Fruit fly (Drosophila melanogaster) whole organism, embryonic: ENCODE data around the gene CG3104.
A peak's percentile ranks its signal among the peaks of the same experiment; 100 is the strongest.

Experiments used
- Antp ChIP-seq: fragments of 200-800 bp; sonication (Bioruptor generic); optimal IDR thresholded peaks from 3 replicates; lab custom pipeline; 2016; ENCODE audit warnings: missing biosample characterization, missing genetic modification characterization
- Atf3 ChIP-seq: fragments of 200-800 bp; sonication (Bioruptor generic); optimal IDR thresholded peaks from 3 replicates; lab custom pipeline; 2016; ENCODE audit warnings: missing biosample characterization, missing genetic modification characterization
- Awh ChIP-seq: fragments of 200-800 bp; sonication (Bioruptor generic); IDR thresholded peaks from 2 replicates; pipeline ENCODE4, ENCODE4 v1.3.6; 2022; ENCODE audit warnings: missing biosample characterization, missing genetic modification characterization
- CG10654 ChIP-seq: fragments of 200-800 bp; sonication (Bioruptor generic); optimal IDR thresholded peaks from 2 replicates; lab custom pipeline; 2016; ENCODE audit warnings: missing biosample characterization, missing genetic modification characterization
- CG11093 ChIP-seq: fragments of 200-800 bp; sonication (Bioruptor generic); IDR thresholded peaks from 3 replicates; pipeline ENCODE4 v1.3.6; 2022; ENCODE audit warnings: missing biosample characterization, missing genetic modification characterization
- CG12942 ChIP-seq: fragments of 200-800 bp; sonication (Bioruptor generic); optimal IDR thresholded peaks from 3 replicates; lab custom pipeline; 2016; ENCODE audit warnings: missing biosample characterization, missing genetic modification characterization
- CG13287 ChIP-seq: fragments of 200-800 bp; sonication (Bioruptor generic); IDR thresholded peaks from 2 replicates; pipeline ENCODE4 v1.3.6; 2022; ENCODE audit warnings: missing biosample characterization, missing genetic modification characterization; ENCODE audit not compliant: partially characterized antibody
- CG14050 ChIP-seq: fragments of 200-800 bp; sonication (Bioruptor generic); IDR thresholded peaks from 3 replicates; pipeline ENCODE4 v1.3.6; 2022; ENCODE audit warnings: missing biosample characterization, missing genetic modification characterization
- CG17186 ChIP-seq: fragments of 200-800 bp; sonication (Bioruptor generic); optimal IDR thresholded peaks from 3 replicates; lab custom pipeline; 2017; ENCODE audit warnings: missing biosample characterization, missing genetic modification reagents, missing genetic modification characterization
- CG2202 ChIP-seq: fragments of 200-800 bp; sonication (Bioruptor generic); optimal IDR thresholded peaks from 2 replicates; lab custom pipeline; 2018; ENCODE audit warnings: missing biosample characterization, mild to moderate bottlenecking, missing genetic modification characterization
- CG2678 ChIP-seq: fragments of 200-800 bp; sonication (Bioruptor generic); optimal IDR thresholded peaks from 3 replicates; lab custom pipeline; 2019; ENCODE audit warnings: missing biosample characterization, mild to moderate bottlenecking, missing genetic modification characterization, moderate library complexity
- CG34422 ChIP-seq: fragments of 200-800 bp; sonication (Bioruptor generic); IDR thresholded peaks from 3 replicates; pipeline ENCODE4 v1.3.6; 2022; ENCODE audit warnings: missing biosample characterization, missing genetic modification characterization
- CG3995 ChIP-seq: fragments of 200-800 bp; sonication (Bioruptor generic); optimal IDR thresholded peaks from 3 replicates; lab custom pipeline; 2016; ENCODE audit warnings: missing biosample characterization, missing genetic modification characterization
- CG4854 ChIP-seq: fragments of 200-800 bp; sonication (Bioruptor generic); optimal IDR thresholded peaks from 2 replicates; lab custom pipeline; 2016; ENCODE audit warnings: missing biosample characterization, missing genetic modification characterization, inconsistent platforms
- CG5245 ChIP-seq: fragments of 200-800 bp; sonication (Bioruptor generic); optimal IDR thresholded peaks from 3 replicates; lab custom pipeline; 2016; ENCODE audit warnings: missing biosample characterization, missing genetic modification characterization
- CG7928 ChIP-seq: fragments of 200-800 bp; sonication (Bioruptor generic); optimal IDR thresholded peaks from 2 replicates; lab custom pipeline; 2017; ENCODE audit warnings: missing biosample characterization, mild to moderate bottlenecking, missing genetic modification characterization
- CG8478 ChIP-seq: fragments of >200 bp; optimal IDR thresholded peaks from 2 replicates; lab custom pipeline; 2018
- CoRest ChIP-seq: fragments of 200-800 bp; sonication (Bioruptor generic); optimal IDR thresholded peaks from 3 replicates; lab custom pipeline; 2018; ENCODE audit warnings: missing biosample characterization, mild to moderate bottlenecking, missing genetic modification characterization, moderate library complexity
- D ChIP-seq, 2 experiments: fragments of 200-800 bp in 1 of 2; fragments of >200 bp in 1 of 2; sonication (Bioruptor generic) in 1 of 2; optimal IDR thresholded peaks; 2 replicates in 1 of 2; 3 replicates in 1 of 2; lab custom pipeline; 2017; ENCODE audit warnings: mild to moderate bottlenecking in 1 of 2, missing biosample characterization in 1 of 2, missing genetic modification characterization in 1 of 2, missing genetic modification reagents in 1 of 2
- Dp ChIP-seq: fragments of 200-800 bp; sonication (Bioruptor generic); optimal IDR thresholded peaks from 2 replicates; lab custom pipeline; 2018; ENCODE audit warnings: missing biosample characterization, mild to moderate bottlenecking, missing genetic modification characterization, moderate library complexity
- E2f1 ChIP-seq: fragments of 200-800 bp; sonication (Bioruptor generic); IDR thresholded peaks from 2 replicates; pipeline ENCODE4 v1.3.6; 2022; ENCODE audit warnings: missing biosample characterization, missing genetic modification characterization
- Eip74EF ChIP-seq, 2 experiments: fragments of 200-800 bp in 1 of 2; fragments of >200 bp in 1 of 2; sonication (Bioruptor generic) in 1 of 2; optimal IDR thresholded peaks; 2 replicates each; lab custom pipeline; 2017 to 2019; ENCODE audit warnings: missing biosample characterization in 2 of 2, missing genetic modification characterization in 2 of 2, mild to moderate bottlenecking in 1 of 2, moderate library complexity in 1 of 2
- NFAT ChIP-seq: fragments of 200-800 bp; sonication (Bioruptor generic); IDR thresholded peaks from 2 replicates; pipeline ENCODE4 v1.3.6; 2022; ENCODE audit warnings: missing biosample characterization, missing genetic modification characterization
- Ravus ChIP-seq: fragments of 200-800 bp; sonication (Bioruptor generic); IDR thresholded peaks from 2 replicates; pipeline ENCODE4 v1.3.6; 2022; ENCODE audit warnings: missing biosample characterization, missing genetic modification characterization
- Side ChIP-seq: fragments of 200-800 bp; sonication (Bioruptor generic); optimal IDR thresholded peaks from 2 replicates; lab custom pipeline; 2016; ENCODE audit warnings: missing biosample characterization, missing genetic modification characterization
- Sox100B ChIP-seq: fragments of 200-800 bp; sonication (Bioruptor generic); optimal IDR thresholded peaks from 3 replicates; lab custom pipeline; 2018; ENCODE audit warnings: missing biosample characterization, mild to moderate bottlenecking, missing genetic modification characterization
- Xrp1 ChIP-seq: fragments of 200-800 bp; sonication (Bioruptor generic); IDR thresholded peaks from 2 replicates; pipeline ENCODE4 v1.3.6; 2022; ENCODE audit warnings: missing biosample characterization, missing genetic modification characterization
- ab ChIP-seq: fragments of 200-800 bp; sonication (Bioruptor generic); optimal IDR thresholded peaks from 2 replicates; lab custom pipeline; 2016; ENCODE audit warnings: missing biosample characterization, missing genetic modification characterization
- bcd ChIP-seq: fragments of 200-800 bp; sonication (Bioruptor generic); optimal IDR thresholded peaks from 2 replicates; lab custom pipeline; 2017; ENCODE audit warnings: missing biosample characterization, mild to moderate bottlenecking, missing genetic modification characterization
- cg ChIP-seq: fragments of 200-800 bp; sonication (Bioruptor generic); optimal IDR thresholded peaks from 3 replicates; lab custom pipeline; 2019; ENCODE audit warnings: missing biosample characterization, mild to moderate bottlenecking, missing genetic modification characterization, moderate library complexity
- chn ChIP-seq: fragments of 200-800 bp; sonication (Bioruptor generic); optimal IDR thresholded peaks from 2 replicates; lab custom pipeline; 2016; ENCODE audit warnings: missing biosample characterization, missing genetic modification characterization
- dysf ChIP-seq: fragments of 200-800 bp; sonication (Bioruptor generic); IDR thresholded peaks from 3 replicates; pipeline ENCODE4 v1.3.6; 2022; ENCODE audit warnings: missing biosample characterization, missing genetic modification characterization
- hb ChIP-seq: fragments of 200-800 bp; sonication (Bioruptor generic); IDR thresholded peaks from 3 replicates; pipeline ENCODE4 v1.3.6; 2022; ENCODE audit warnings: missing biosample characterization, missing genetic modification characterization; ENCODE audit not compliant: partially characterized antibody
- hbn ChIP-seq: fragments of 200-800 bp; sonication (Bioruptor generic); IDR thresholded peaks from 2 replicates; pipeline ENCODE4 v1.3.6; 2022; ENCODE audit warnings: missing biosample characterization, missing genetic modification characterization; ENCODE audit not compliant: partially characterized antibody
- lilli ChIP-seq: fragments of 200-800 bp; sonication (Bioruptor generic); optimal IDR thresholded peaks from 3 replicates; lab custom pipeline; 2016; ENCODE audit warnings: missing biosample characterization, missing genetic modification characterization
- maf-S ChIP-seq: fragments of 200-800 bp; sonication (Bioruptor generic); optimal IDR thresholded peaks from 2 replicates; lab custom pipeline; 2016; ENCODE audit warnings: missing biosample characterization, missing genetic modification characterization
- mam ChIP-seq: fragments of 200-800 bp; sonication (Bioruptor generic); optimal IDR thresholded peaks from 3 replicates; lab custom pipeline; 2016; ENCODE audit warnings: missing biosample characterization, missing genetic modification characterization
- odd ChIP-seq: fragments of 200-800 bp; sonication (Bioruptor generic); optimal IDR thresholded peaks from 2 replicates; lab custom pipeline; 2017; ENCODE audit warnings: missing biosample characterization, mild to moderate bottlenecking, missing genetic modification characterization
- pfk ChIP-seq: fragments of 200-800 bp; sonication (Bioruptor generic); optimal IDR thresholded peaks from 2 replicates; lab custom pipeline; 2018; ENCODE audit warnings: missing biosample characterization, mild to moderate bottlenecking, missing genetic modification characterization, moderate library complexity
- pros ChIP-seq: fragments of 200-800 bp; sonication (Bioruptor generic); optimal IDR thresholded peaks from 3 replicates; lab custom pipeline; 2019; ENCODE audit warnings: missing biosample characterization, mild to moderate bottlenecking, missing genetic modification characterization, moderate library complexity
- repo ChIP-seq: fragments of 200-800 bp; sonication (Bioruptor generic); optimal IDR thresholded peaks from 2 replicates; lab custom pipeline; 2016; ENCODE audit warnings: missing biosample characterization, missing genetic modification characterization
- run ChIP-seq: fragments of 200-800 bp; sonication (Bioruptor generic); optimal IDR thresholded peaks from 3 replicates; lab custom pipeline; 2018; ENCODE audit warnings: missing biosample characterization, mild to moderate bottlenecking, missing genetic modification characterization
- salm ChIP-seq: fragments of 200-800 bp; sonication (Bioruptor generic); optimal IDR thresholded peaks from 2 replicates; lab custom pipeline; 2018; ENCODE audit warnings: missing biosample characterization, mild to moderate bottlenecking, missing genetic modification characterization
- sna ChIP-seq: fragments of 200-800 bp; sonication (Bioruptor generic); IDR thresholded peaks from 2 replicates; pipeline ENCODE4 v1.3.6; 2022; ENCODE audit warnings: missing biosample characterization, missing genetic modification characterization; ENCODE audit not compliant: partially characterized antibody
- sob ChIP-seq: fragments of 200-800 bp; sonication (Bioruptor generic); IDR thresholded peaks from 2 replicates; pipeline ENCODE4 v1.3.6; 2022; ENCODE audit warnings: missing biosample characterization, missing genetic modification characterization
- tna ChIP-seq: fragments of 200-800 bp; sonication (Bioruptor generic); IDR thresholded peaks from 2 replicates; pipeline ENCODE4 v1.3.6; 2022; ENCODE audit warnings: missing biosample characterization, missing genetic modification characterization; ENCODE audit not compliant: partially characterized antibody
- wek ChIP-seq: fragments of 200-800 bp; sonication (Bioruptor generic); optimal IDR thresholded peaks from 3 replicates; lab custom pipeline; 2018; ENCODE audit warnings: missing biosample characterization, mild to moderate bottlenecking, missing genetic modification characterization, moderate library complexity
- zf30C ChIP-seq: fragments of 200-800 bp; sonication (Bioruptor generic); optimal IDR thresholded peaks from 3 replicates; lab custom pipeline; 2018; ENCODE audit warnings: missing biosample characterization, mild to moderate bottlenecking, missing genetic modification characterization

CG3104 gene

DNA sequence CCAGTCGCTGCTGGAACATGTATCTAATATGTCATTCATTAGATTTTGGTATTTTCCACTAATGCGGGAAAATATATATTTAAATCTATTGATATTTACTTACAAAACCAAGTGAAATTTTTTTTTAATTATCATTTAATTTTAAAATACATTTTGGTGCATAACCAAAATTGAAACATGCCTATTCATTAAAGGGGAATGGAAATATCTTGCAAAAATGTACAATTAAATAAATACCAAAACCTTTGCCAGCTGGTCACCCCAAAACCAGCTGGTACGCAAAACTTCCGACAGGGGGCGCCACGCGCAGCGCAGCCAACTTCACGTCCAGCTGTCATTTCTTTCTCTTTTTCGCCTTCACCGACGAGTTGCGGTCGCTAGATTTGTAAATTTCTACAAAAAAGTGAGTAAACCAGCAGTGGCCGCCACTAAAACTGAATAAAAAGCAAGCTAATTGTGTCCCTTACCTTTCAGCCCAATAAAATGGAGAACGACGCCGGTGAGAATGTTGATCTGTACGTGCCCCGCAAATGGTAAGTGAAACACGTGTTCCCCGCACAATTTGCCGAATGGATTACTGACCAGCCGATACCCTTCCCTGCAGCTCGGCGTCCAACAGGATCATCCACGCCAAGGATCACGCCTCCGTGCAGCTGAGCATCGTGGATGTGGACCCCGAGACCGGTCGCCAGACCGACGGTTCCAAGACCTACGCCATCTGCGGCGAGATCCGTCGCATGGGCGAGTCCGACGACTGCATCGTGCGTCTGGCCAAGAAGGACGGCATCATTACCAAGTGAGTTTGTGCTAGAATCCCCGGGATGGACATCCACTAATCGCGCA is at the start of gene CG3104, which contains the start of gene RpS21 (continued):
- peak; percentile 76 for TF ChIP-seq CG12942
- peak; percentile 62; the same call in 2 of the 3 replicates for TF ChIP-seq CG11093 (GFP tag; lab: Robert Waterston, UW)
- peak; percentile 46 for TF ChIP-seq CG2202 (tag; lab: Kevin White, UChicago)
- TF ChIP-seq CG13287 = peak; percentile 9; the same call in 1 of the 2 replicates
- peak; percentile 80 for TF ChIP-seq wek (GFP tag; lab: Kevin White, UChicago)
- peak; percentile 86 for TF ChIP-seq mam
- TF ChIP-seq tna (GFP tag; lab: Robert Waterston, UW) = no peak
- TF ChIP-seq Xrp1 (GFP tag; lab: Robert Waterston, UW) = peak; percentile 60
- peak; percentile 94 for TF ChIP-seq sob (GFP tag; lab: Robert Waterston, UW)
- TF ChIP-seq sna = 0 out of 2 replicates have a peak, but pooled peaks have one; percentile 2
- peak; percentile 81 for TF ChIP-seq Sox100B
- peak in 1 of 2 experiments; percentile 46 for TF ChIP-seq Eip74EF (GFP tag; optimal IDR thresholded peaks at IDR 0.05; lab: Kevin White, UChicago)
- TF ChIP-seq NFAT (GFP tag; lab: Robert Waterston, UW) = peak; percentile 98
- peak; percentile 93 for TF ChIP-seq bcd (GFP tag; lab: Kevin White, UChicago)
- peak; percentile 84 for TF ChIP-seq dysf (GFP tag; lab: Robert Waterston, UW)
- TF ChIP-seq repo (GFP tag; lab: Kevin White, UChicago) = peak; percentile 80
- peak; percentile 88 for TF ChIP-seq CG5245 (GFP tag; lab: Kevin White, UChicago)
- peak; percentile 76 for TF ChIP-seq Atf3 (GFP tag; lab: Kevin White, UChicago)
- peak; percentile 65 for TF ChIP-seq run (tag; lab: Kevin White, UChicago)
- no peak for TF ChIP-seq D (optimal IDR thresholded peaks at IDR 0.05; lab: Kevin White, UChicago)
- peak; percentile 77 for TF ChIP-seq D (GFP tag; optimal IDR thresholded peaks at IDR 0.05; lab: Kevin White, UChicago)
- peak; percentile 88 for TF ChIP-seq Antp (GFP tag; lab: Kevin White, UChicago)
- peak; percentile 82 for TF ChIP-seq E2f1
- no peak for TF ChIP-seq hb (GFP tag; lab: Robert Waterston, UW)
- peak; percentile 75 for TF ChIP-seq CG2678 (tag; lab: Kevin White, UChicago)
- peak; percentile 79 for TF ChIP-seq CG14050 (GFP tag; lab: Robert Waterston, UW)
- peak; percentile 80 for TF ChIP-seq pfk (GFP tag; lab: Kevin White, UChicago)
- peak; percentile 54 for TF ChIP-seq Ravus (GFP tag; lab: Robert Waterston, UW)
- peak; percentile 80 for TF ChIP-seq maf-S (GFP tag; lab: Kevin White, UChicago)
- peak; percentile 71 for TF ChIP-seq ab (GFP tag; lab: Kevin White, UChicago)
- peak; percentile 75 for TF ChIP-seq CG4854 (GFP tag; lab: Kevin White, UChicago)
- no peak for TF ChIP-seq salm (tag; lab: Kevin White, UChicago)
- TF ChIP-seq CG7928 (GFP tag; lab: Kevin White, UChicago) = peak; percentile 68
- TF ChIP-seq odd (GFP tag; lab: Kevin White, UChicago) = peak; percentile 80
- peak; percentile 82 for TF ChIP-seq Awh (GFP tag; lab: Robert Waterston, UW)
- peak; percentile 84 for TF ChIP-seq CoRest (tag; lab: Kevin White, UChicago)
- peak; percentile 50 for TF ChIP-seq zf30C (GFP tag; lab: Kevin White, UChicago)
- peak; percentile 81 for TF ChIP-seq Side (GFP tag; lab: Kevin White, UChicago)
- TF ChIP-seq CG8478 (lab: Kevin White, UChicago) = no peak
- TF ChIP-seq hbn = no peak
- TF ChIP-seq cg (GFP tag; lab: Kevin White, UChicago) = no peak
- peak; percentile 88 for TF ChIP-seq CG10654 (GFP tag; lab: Kevin White, UChicago)
- peak; percentile 86 for TF ChIP-seq lilli (GFP tag; lab: Kevin White, UChicago)
- TF ChIP-seq chn (GFP tag; lab: Kevin White, UChicago) = peak; percentile 77
- TF ChIP-seq CG17186 (GFP tag; lab: Kevin White, UChicago) = peak; percentile 81
- peak; percentile 80 for TF ChIP-seq Dp (GFP tag; lab: Kevin White, UChicago)
- TF ChIP-seq pros (GFP tag; lab: Kevin White, UChicago) = no peak
- TF ChIP-seq CG34422 = peak; percentile 94
- TF ChIP-seq CG3995 = peak; percentile 72
